Fruit fly (Drosophila melanogaster): ENCODE measurements around the gene t-cup.

t-cup gene

DNA sequence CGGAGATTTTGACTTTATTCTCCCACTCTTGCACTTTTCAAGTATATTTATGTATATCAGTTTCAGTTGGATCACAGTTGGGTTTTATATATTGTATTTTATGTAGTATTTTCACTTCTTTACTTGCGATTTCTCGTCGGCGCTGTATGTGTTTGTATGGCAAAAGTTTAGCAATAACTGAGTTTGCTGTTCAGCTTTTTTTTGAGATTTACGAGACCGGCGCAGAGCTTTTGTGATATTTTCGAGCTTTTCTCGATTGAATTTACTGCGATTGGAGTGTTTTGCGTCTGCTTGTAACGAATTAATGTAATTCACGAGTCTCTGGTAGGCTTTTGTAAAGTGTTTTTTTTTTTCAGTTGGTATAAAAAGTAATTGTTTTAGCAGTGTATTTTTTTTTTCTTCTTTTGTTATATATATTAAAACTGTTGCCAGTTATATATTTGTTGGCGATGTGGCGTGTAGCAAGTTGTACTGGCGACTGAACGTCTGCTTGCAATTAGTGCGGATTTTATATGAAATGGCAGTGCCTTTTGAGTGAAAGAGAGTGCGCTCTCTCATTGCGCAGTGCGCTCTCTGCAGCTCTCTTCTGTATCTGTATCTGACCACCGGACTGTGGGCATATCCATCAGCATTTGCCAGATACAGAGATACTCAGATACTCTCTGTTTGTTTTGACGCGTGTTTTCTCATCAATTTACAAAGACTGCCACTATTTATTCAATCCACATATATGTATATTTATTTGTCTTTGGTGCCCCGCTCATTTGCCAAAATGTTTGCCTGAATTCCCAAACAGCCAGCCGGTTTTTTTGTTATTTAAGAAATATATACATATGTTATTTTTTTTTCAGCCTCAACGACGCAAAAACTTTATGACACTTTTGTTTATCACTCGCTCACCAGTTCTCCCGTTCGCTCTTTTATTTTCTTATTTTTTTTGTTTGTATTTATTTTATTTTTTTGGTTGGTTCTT lies 36.1 kb downstream of the t-cup start (continued):
- peak; percentile 76 for TF ChIP-seq ci (GFP tag; IDR thresholded peaks at IDR 0.05)
- peak; percentile 76 for TF ChIP-seq CG5180 (GFP tag; optimal IDR thresholded peaks at IDR 0.05)
- TF ChIP-seq CG8089 (GFP tag; optimal IDR thresholded peaks at IDR 0.05) = no peak
- TF ChIP-seq lbe (GFP tag; optimal IDR thresholded peaks at IDR 0.05) = peak; percentile 81
- TF ChIP-seq CG16815 (GFP tag; optimal IDR thresholded peaks at IDR 0.05) = no peak
- TF ChIP-seq CG3281 (GFP tag; optimal IDR thresholded peaks at IDR 0.05) = peak; percentile 86
- TF ChIP-seq trem (tag; optimal IDR thresholded peaks at IDR 0.05) = peak; percentile 9
- TF ChIP-seq gt (GFP tag; IDR thresholded peaks at IDR 0.05) = no peak
- TF ChIP-seq disco-r (GFP tag; optimal IDR thresholded peaks at IDR 0.05) = peak; percentile 44
- TF ChIP-seq ssp (GFP tag; IDR thresholded peaks at IDR 0.05) = no peak
- no peak for TF ChIP-seq crol (GFP tag; IDR thresholded peaks at IDR 0.05)
- peak; percentile 80 for TF ChIP-seq YL-1 (GFP tag; optimal IDR thresholded peaks at IDR 0.05)
- no peak for TF ChIP-seq CG10321 (GFP tag; IDR thresholded peaks at IDR 0.05)
- TF ChIP-seq D19A (tag; optimal IDR thresholded peaks at IDR 0.05) = peak; percentile 79
- TF ChIP-seq NFAT (GFP tag; IDR thresholded peaks at IDR 0.05) = peak; percentile 50; the same call in 1 of the 2 replicates
- TF ChIP-seq Hmr (GFP tag; optimal IDR thresholded peaks at IDR 0.05) = peak; percentile 90
- TF ChIP-seq D19B (GFP tag; optimal IDR thresholded peaks at IDR 0.05) = peak; percentile 12
- TF ChIP-seq BtbVII (GFP tag; optimal IDR thresholded peaks at IDR 0.05) = peak; percentile 88
- peak; percentile 58 for TF ChIP-seq CG2120 (GFP tag; optimal IDR thresholded peaks at IDR 0.05)
- no peak for TF ChIP-seq CG4854 (GFP tag; optimal IDR thresholded peaks at IDR 0.05)
- no peak for TF ChIP-seq H15 (GFP tag; IDR thresholded peaks at IDR 0.05)
- TF ChIP-seq CG11723 (GFP tag; optimal IDR thresholded peaks at IDR 0.05) = peak; percentile 42
- no peak for TF ChIP-seq CG17612 (GFP tag; IDR thresholded peaks at IDR 0.05)
- TF ChIP-seq CG6175 (GFP tag; IDR thresholded peaks at IDR 0.05) = 0 out of 3 replicates have a peak, but pooled peaks have one; percentile 46
- TF ChIP-seq Nf-YA (GFP tag; IDR thresholded peaks at IDR 0.05) = no peak
- TF ChIP-seq CG1832 (GFP tag; optimal IDR thresholded peaks at IDR 0.05) = no peak
- TF ChIP-seq tap (tag; optimal IDR thresholded peaks at IDR 0.05) = peak; percentile 49
- peak; percentile 26 for TF ChIP-seq Sox102F (GFP tag; optimal IDR thresholded peaks at IDR 0.05)
- TF ChIP-seq CG12769 (tag; optimal IDR thresholded peaks at IDR 0.05) = peak; percentile 56
- no peak for TF ChIP-seq Rx (GFP tag; IDR thresholded peaks at IDR 0.05)
- TF ChIP-seq CG2116 (GFP tag; optimal IDR thresholded peaks at IDR 0.05) = peak; percentile 55
- TF ChIP-seq ato (GFP tag; IDR thresholded peaks at IDR 0.05; ENCODE audit: partially characterized antibody) = peak; percentile 39; the same call in 1 of the 2 replicates
- TF ChIP-seq CG1602 (GFP tag; optimal IDR thresholded peaks at IDR 0.05) = no peak
- no peak for TF ChIP-seq CG9609 (GFP tag; optimal IDR thresholded peaks at IDR 0.05)
- no peak for TF ChIP-seq CG6272 (GFP tag; IDR thresholded peaks at IDR 0.05)
- no peak for TF ChIP-seq CG12155 (GFP tag; optimal IDR thresholded peaks at IDR 0.05)
- TF ChIP-seq Adf1 (GFP tag; IDR thresholded peaks at IDR 0.05) = peak; percentile 35; the same call in 1 of the 2 replicates
- peak; percentile 60 for TF ChIP-seq Asciz (GFP tag; optimal IDR thresholded peaks at IDR 0.05)
- peak; percentile 83; the same call in 1 of the 2 replicates for TF ChIP-seq CG32767 (GFP tag; IDR thresholded peaks at IDR 0.05)
- peak; percentile 79 for TF ChIP-seq CG17568 (GFP tag; optimal IDR thresholded peaks at IDR 0.05)
- TF ChIP-seq sd (tag; optimal IDR thresholded peaks at IDR 0.05) = peak; percentile 95
- TF ChIP-seq dmrt11E (tag; optimal IDR thresholded peaks at IDR 0.05) = peak; percentile 20
- TF ChIP-seq CG7786 (GFP tag; optimal IDR thresholded peaks at IDR 0.05) = peak; percentile 6
- TF ChIP-seq amos (GFP tag; IDR thresholded peaks at IDR 0.05; ENCODE audit: partially characterized antibody) = no peak; the same call in 1 of the 2 replicates
- no peak for TF ChIP-seq Usf (GFP tag; optimal IDR thresholded peaks at IDR 0.05)
- no peak for TF ChIP-seq CG9215 (GFP tag; IDR thresholded peaks at IDR 0.05)
- peak; percentile 86 for TF ChIP-seq CG13624 (GFP tag; optimal IDR thresholded peaks at IDR 0.05)
- TF ChIP-seq CG18262 (tag; optimal IDR thresholded peaks at IDR 0.05) = peak; percentile 55
